Worm (Caenorhabditis elegans) whole organism, L3 larva: Measurements from ENCODE around the gene abu-5.
"Not testable (repeated sequence)": the region's sequence is repeated elsewhere in the genome, so short reads cannot be mapped to it uniquely, and the experiment has no call there.

Experiments used
- aly-2 ChIP-seq: fragments of 150-350 bp; optimal IDR thresholded peaks from 2 replicates; lab custom pipeline; 2014; ENCODE audit warnings: missing biosample characterization, missing genetic modification characterization
- ama-1 ChIP-seq: fragments of 150-350 bp; optimal IDR thresholded peaks from 2 replicates; lab custom pipeline; 2018
- ceh-28 ChIP-seq: fragments of 150-350 bp; optimal IDR thresholded peaks from 2 replicates; lab custom pipeline; 2014; ENCODE audit warnings: missing biosample characterization, missing genetic modification reagents, missing genetic modification characterization
- ceh-82 ChIP-seq: fragments of 150-350 bp; optimal IDR thresholded peaks from 2 replicates; lab custom pipeline; 2014; ENCODE audit warnings: missing biosample characterization, missing genetic modification characterization
- ceh-9 ChIP-seq: sonication (generic microtip); optimal IDR thresholded peaks from 2 replicates; lab custom pipeline; 2018; ENCODE audit warnings: missing biosample characterization, missing genetic modification characterization
- daf-12 ChIP-seq: fragments of 150-350 bp; optimal IDR thresholded peaks from 2 replicates; lab custom pipeline; 2014; ENCODE audit warnings: missing biosample characterization, missing genetic modification reagents, missing genetic modification characterization
- egl-27 ChIP-seq: sonication (generic microtip); optimal IDR thresholded peaks from 4 replicates; lab custom pipeline; 2017; ENCODE audit warnings: missing biosample characterization, missing genetic modification reagents, missing genetic modification characterization
- elt-2 ChIP-seq: sonication (generic microtip); optimal IDR thresholded peaks from 2 replicates; lab custom pipeline; 2016; ENCODE audit warnings: missing genetic modification reagents, mild to moderate bottlenecking, missing genetic modification characterization, missing compliant biosample characterization
- elt-3 ChIP-seq, 3 experiments: fragments of 150-350 bp in 1 of 3; sonication (generic microtip) in 2 of 3; optimal IDR thresholded peaks; 2 replicates in 2 of 3; 4 replicates in 1 of 3; lab custom pipeline; 2014 to 2017; ENCODE audit warnings: missing biosample characterization in 3 of 3, missing genetic modification characterization in 3 of 3
- fkh-10 ChIP-seq: sonication (generic microtip); optimal IDR thresholded peaks from 2 replicates; lab custom pipeline; 2017; ENCODE audit warnings: missing biosample characterization, missing genetic modification reagents, missing genetic modification characterization
- fos-1 ChIP-seq: fragments of 150-350 bp; optimal IDR thresholded peaks from 2 replicates; lab custom pipeline; 2014; ENCODE audit warnings: missing biosample characterization, missing genetic modification characterization
- hmg-11 ChIP-seq: sonication (generic microtip); optimal IDR thresholded peaks from 2 replicates; lab custom pipeline; 2016; ENCODE audit warnings: missing genetic modification characterization, missing compliant biosample characterization
- mdl-1 ChIP-seq: fragments of 150-350 bp; optimal IDR thresholded peaks from 2 replicates; lab custom pipeline; 2014; ENCODE audit warnings: missing biosample characterization, missing genetic modification characterization
- nhr-11 ChIP-seq: fragments of 150-350 bp; optimal IDR thresholded peaks from 2 replicates; lab custom pipeline; 2014; ENCODE audit warnings: missing biosample characterization, missing genetic modification characterization
- nhr-237 ChIP-seq: fragments of 150-350 bp; optimal IDR thresholded peaks from 2 replicates; lab custom pipeline; 2014; ENCODE audit warnings: missing biosample characterization, missing genetic modification characterization
- nhr-28 ChIP-seq: fragments of 150-350 bp; optimal IDR thresholded peaks from 2 replicates; lab custom pipeline; 2014; ENCODE audit warnings: missing biosample characterization, missing genetic modification characterization
- nhr-43 ChIP-seq: sonication (generic microtip); optimal IDR thresholded peaks from 2 replicates; lab custom pipeline; 2016; ENCODE audit warnings: mild to moderate bottlenecking, missing genetic modification characterization, missing compliant biosample characterization; ENCODE audit not compliant: poor library complexity, severe bottlenecking
- nhr-67 ChIP-seq: fragments of 150-350 bp; optimal IDR thresholded peaks from 2 replicates; lab custom pipeline; 2014; ENCODE audit warnings: missing biosample characterization, missing genetic modification characterization
- nhr-76 ChIP-seq: fragments of 150-350 bp; sonication (generic microtip); optimal IDR thresholded peaks from 5 replicates; lab custom pipeline; 2014; ENCODE audit warnings: missing biosample characterization, missing genetic modification characterization
- pha-4 ChIP-seq: fragments of 150-350 bp; optimal IDR thresholded peaks from 2 replicates; lab custom pipeline; 2014; ENCODE audit warnings: missing biosample characterization, missing genetic modification reagents, missing genetic modification characterization
- pqm-1 ChIP-seq: fragments of 150-350 bp; optimal IDR thresholded peaks from 2 replicates; lab custom pipeline; 2017; ENCODE audit warnings: missing biosample characterization, missing genetic modification characterization, inconsistent platforms
- sea-2 ChIP-seq: fragments of 150-350 bp; sonication (generic microtip); optimal IDR thresholded peaks from 4 replicates; lab custom pipeline; 2014; ENCODE audit warnings: missing biosample characterization, missing genetic modification reagents, missing genetic modification characterization
- skn-1 ChIP-seq: fragments of 150-350 bp; optimal IDR thresholded peaks from 2 replicates; lab custom pipeline; 2014; ENCODE audit warnings: missing biosample characterization, missing genetic modification characterization
- snpc-4 ChIP-seq: fragments of 150-350 bp; optimal IDR thresholded peaks from 2 replicates; lab custom pipeline; 2014; ENCODE audit warnings: missing biosample characterization, missing genetic modification characterization
- zag-1 ChIP-seq: fragments of 150-350 bp; optimal IDR thresholded peaks from 2 replicates; lab custom pipeline; 2014; ENCODE audit warnings: missing biosample characterization, missing genetic modification characterization
- ztf-11 ChIP-seq: fragments of 150-350 bp; optimal IDR thresholded peaks from 2 replicates; lab custom pipeline; 2014; ENCODE audit warnings: missing biosample characterization, missing genetic modification characterization

abu-5 gene

ce11 chrIV:15578786-15579185 lies 11.7 kb upstream of the abu-5 start, which contains the start of gene pqn-76:
pqn-76 (plus strand) TSS chrIV:15579086.
- TF ChIP-seq snpc-4; nhr-76; ceh-82 (tag; lab: Kevin White, UChicago): not testable (repeated sequence)

DNA sequence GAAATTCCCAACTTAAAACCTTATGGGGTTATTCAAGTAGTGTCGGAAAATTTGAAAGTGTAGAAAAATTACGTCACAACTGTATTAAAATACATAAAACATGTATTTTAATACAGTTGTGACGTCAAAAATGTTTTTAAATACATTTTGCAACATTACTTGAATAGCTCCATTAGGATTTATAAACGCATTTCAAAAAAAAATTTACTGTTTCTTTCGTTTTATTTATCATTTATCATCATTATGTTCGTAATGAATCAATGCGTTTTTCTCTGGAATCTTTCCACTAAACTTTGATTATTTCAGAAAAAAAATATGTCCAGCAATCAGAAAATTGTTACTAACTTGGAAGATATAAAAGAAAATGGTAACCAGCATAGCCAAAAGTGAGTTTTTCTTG lies 6.9 kb upstream of the abu-5 start, which contains the start of gene Y105C5A.508:
Y105C5A.508 (plus strand) TSS at position 301 of the 400 bp plus-strand sequence.
- no peak for TF ChIP-seq ztf-11 (tag; lab: Kevin White, UChicago)

DNA sequence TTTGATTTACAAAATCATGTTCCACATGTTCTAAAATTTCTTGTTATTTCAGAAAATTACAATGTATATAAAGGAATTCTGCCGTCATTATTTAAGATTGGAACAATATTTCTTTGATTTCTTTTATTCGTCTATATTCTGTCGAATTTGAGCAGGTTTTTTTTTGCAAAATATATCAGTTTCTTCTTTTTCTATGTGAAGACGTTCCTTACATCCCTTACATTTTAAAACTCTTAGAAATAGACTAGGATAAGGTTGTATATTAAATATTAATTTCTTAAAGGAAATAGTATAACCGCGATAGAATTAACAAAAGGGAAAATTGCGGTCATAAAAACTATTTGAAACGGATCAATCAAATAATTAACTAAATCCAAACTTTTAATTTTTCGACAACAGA lies 1.6 kb upstream of the abu-5 start:
- no peak for TF ChIP-seq nhr-76

- TF ChIP-seq ceh-28 (tag; lab: Kevin White, UChicago) (no peak), hmg-11 (no peak), aly-2 (no peak), nhr-11 (tag; lab: Kevin White, UChicago) (no peak), ceh-82 (tag; lab: Kevin White, UChicago) (no peak), nhr-76 (no peak), elt-3 (tag; optimal IDR thresholded peaks at IDR 0.05; lab: Kevin White, UChicago) (no peak), ama-1 (lab: Kevin White, UChicago) (no peak), zag-1 (no peak), skn-1 (tag; lab: Kevin White, UChicago) (no peak), fkh-10 (GFP tag; lab: Kevin White, UChicago) (no peak), mdl-1 (tag; lab: Kevin White, UChicago) (no peak), egl-27 (tag; lab: Kevin White, UChicago) (no peak)
Observed at ce11 chrIV:15591975-15592374, 1.5 kb downstream of the abu-5 start.

DNA sequence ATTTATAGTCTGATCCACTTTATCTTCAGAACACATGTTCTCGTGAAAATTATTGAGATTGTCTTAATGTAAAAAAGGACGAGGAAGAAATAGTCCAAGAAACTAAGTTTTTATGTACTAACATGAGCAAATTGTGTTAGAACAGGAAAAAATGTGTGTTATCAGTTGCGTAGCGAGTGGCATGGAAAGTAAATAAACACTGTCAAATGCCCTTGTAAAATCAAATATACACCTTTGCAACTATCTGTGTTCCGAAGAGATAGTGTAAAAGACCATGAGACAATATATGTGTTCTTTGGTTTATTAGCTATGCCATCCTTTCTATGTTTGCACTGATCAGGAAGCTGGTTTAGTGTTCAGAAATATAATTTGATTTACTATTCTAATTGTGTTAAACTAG lies 2.6 kb downstream of the abu-5 start:
- TF ChIP-seq pha-4 (tag; lab: Kevin White, UChicago) (peak; percentile 62), elt-2 (tag; lab: Kevin White, UChicago) (peak; percentile 36), pqm-1 (peak; percentile 44), nhr-28 (no peak)

- TF ChIP-seq daf-12 (tag; lab: Kevin White, UChicago); ceh-9; fkh-10 (GFP tag; lab: Kevin White, UChicago): not testable (repeated sequence)
- TF ChIP-seq, all 47 proteins: peak for 0; not testable (repeated sequence) for 47
Observed at ce11 chrIV:15594935-15595620, 4.6 kb downstream of the abu-5 start, which contains the start of the genes pqn-78 and pqn-79. pqn-78 (minus strand) TSS chrIV:15595035. pqn-79 (plus strand) TSS chrIV:15595570.

DNA sequence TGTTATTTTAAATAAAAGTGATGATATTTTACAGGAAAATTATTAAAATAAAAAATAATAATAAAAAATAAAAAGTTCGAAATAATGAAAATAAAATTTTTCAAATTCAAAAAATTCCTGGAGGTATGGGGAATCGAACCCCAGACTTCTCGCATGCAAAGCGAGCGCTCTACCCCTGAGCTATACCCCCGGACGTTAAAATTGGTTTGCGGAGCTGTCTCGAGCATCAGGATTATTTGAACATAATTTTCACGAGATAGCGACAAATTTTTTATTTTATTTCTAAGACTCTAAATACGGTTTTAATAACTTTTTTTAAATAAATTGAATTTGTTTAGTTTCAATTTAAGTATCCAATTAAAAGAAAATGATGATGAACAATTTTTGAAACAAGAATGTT lies 13.7 kb downstream of the abu-5 start:
- TF ChIP-seq ceh-28 (tag; lab: Kevin White, UChicago), result no peak
- peak; percentile 83 for TF ChIP-seq snpc-4

ce11 chrIV:15606396-15606795 lies 15.9 kb downstream of the abu-5 start:
- TF ChIP-seq nhr-43 (no peak), fos-1 (no peak), elt-3 (tag; optimal IDR thresholded peaks at IDR 0.05; lab: Kevin White, UChicago) (no peak), nhr-237 (tag; lab: Kevin White, UChicago) (no peak)

- TF ChIP-seq sea-2 (GFP tag; lab: Kevin White, UChicago) (no peak), pqm-1 (no peak), daf-12 (tag; lab: Kevin White, UChicago) (no peak), nhr-67 (no peak)
Observed at ce11 chrIV:15613141-15613540, 22.6 kb downstream of the abu-5 start.
